Worm (Caenorhabditis elegans): Measurements from ENCODE around the gene nhr-94.

Gene nhr-94

ce11 chrV:7721945-7722344 is 35.8 kb upstream of the nhr-94 start, which contains the start of gene ZK105.14:
TSS of gene ZK105.14 (minus strand) at chrV:7722045.
- TF ChIP-seq lsl-1 (GFP tag; optimal IDR thresholded peaks at IDR 0.05) (no peak), F57C9.4 (tag; optimal IDR thresholded peaks at IDR 0.05) (no peak), nhr-120 (GFP tag; IDR thresholded peaks at IDR 0.05) (no peak), ceh-40 (GFP tag; IDR thresholded peaks at IDR 0.05) (no peak), Y53F4B.3 (GFP tag; IDR thresholded peaks at IDR 0.05) (no peak), ztf-3 (GFP tag; optimal IDR thresholded peaks at IDR 0.05) (no peak), lsy-27 (tag; optimal IDR thresholded peaks at IDR 0.05; ENCODE audit: borderline replicate concordance, insufficient read depth) (no peak), hlh-12 (tag; optimal IDR thresholded peaks at IDR 0.05) (no peak), D2030.7 (GFP tag; IDR thresholded peaks at IDR 0.05) (no peak), C06A6.2 (GFP tag; conservative IDR thresholded peaks at IDR 0.05) (no peak), unc-130 (GFP tag; optimal IDR thresholded peaks at IDR 0.05) (no peak), snpc-1.1 (tag; optimal IDR thresholded peaks at IDR 0.05; ENCODE audit: insufficient read depth) (no peak), let-526 (GFP tag; IDR thresholded peaks at IDR 0.05) (no peak), pha-4 (tag; optimal IDR thresholded peaks at IDR 0.05) (no peak), ccch-3 (GFP tag; optimal IDR thresholded peaks at IDR 0.05) (no peak)

- no peak for TF ChIP-seq unc-130 (GFP tag; optimal IDR thresholded peaks at IDR 0.05)
- TF ChIP-seq aptf-2 (GFP tag; conservative IDR thresholded peaks at IDR 0.05), result no peak
- TF ChIP-seq ztf-3 (GFP tag; optimal IDR thresholded peaks at IDR 0.05), result no peak
- TF ChIP-seq C06A6.2 (GFP tag; conservative IDR thresholded peaks at IDR 0.05), result no peak
- TF ChIP-seq D2030.7 (GFP tag; IDR thresholded peaks at IDR 0.05), result no peak
- TF ChIP-seq T07F8.4 (tag; optimal IDR thresholded peaks at IDR 0.05), result no peak
- no peak for TF ChIP-seq sptf-2 (GFP tag; optimal IDR thresholded peaks at IDR 0.05)
- TF ChIP-seq tbx-9 (tag; optimal IDR thresholded peaks at IDR 0.05; ENCODE audit: borderline replicate concordance), result no peak
- no peak for TF ChIP-seq him-1 (tag; optimal IDR thresholded peaks at IDR 0.05)
- TF ChIP-seq sdz-38 (tag; optimal IDR thresholded peaks at IDR 0.05), result no peak
- no peak for TF ChIP-seq ccch-3 (GFP tag; optimal IDR thresholded peaks at IDR 0.05)
- TF ChIP-seq ceh-91 (GFP tag; IDR thresholded peaks at IDR 0.05), result no peak
Measured at ce11 chrV:7717629-7718028, 31.5 kb upstream of the nhr-94 start, which contains the start of gene ZK105.5. TSS of gene ZK105.5 (minus strand) at chrV:7717729.

ce11 chrV:7716034-7716433 is 29.9 kb upstream of the nhr-94 start, which contains the start of gene ZK105.12:
TSS of gene ZK105.12 (minus strand) at chrV:7716134.
- no peak for TF ChIP-seq lsy-27 (tag; optimal IDR thresholded peaks at IDR 0.05; ENCODE audit: borderline replicate concordance, insufficient read depth)
- TF ChIP-seq F57A8.1 (GFP tag; optimal IDR thresholded peaks at IDR 0.05), result no peak
- TF ChIP-seq nhr-120 (GFP tag; IDR thresholded peaks at IDR 0.05), result no peak
- no peak for TF ChIP-seq tbx-9 (tag; optimal IDR thresholded peaks at IDR 0.05; ENCODE audit: borderline replicate concordance)
- TF ChIP-seq F37B4.10 (GFP tag; IDR thresholded peaks at IDR 0.05), result no peak
- no peak for TF ChIP-seq ztf-22 (GFP tag; optimal IDR thresholded peaks at IDR 0.05)
- TF ChIP-seq snpc-1.1 (tag; optimal IDR thresholded peaks at IDR 0.05; ENCODE audit: insufficient read depth), result no peak
- no peak for TF ChIP-seq sptf-2 (GFP tag; optimal IDR thresholded peaks at IDR 0.05)
- no peak for TF ChIP-seq ztf-25 (GFP tag; IDR thresholded peaks at IDR 0.05)
- no peak for TF ChIP-seq egl-18 (GFP tag; IDR thresholded peaks at IDR 0.05)
- no peak for TF ChIP-seq nhr-80 (tag; optimal IDR thresholded peaks at IDR 0.05)
- TF ChIP-seq akir-1 (GFP tag; optimal IDR thresholded peaks at IDR 0.05), result no peak
- TF ChIP-seq F39B2.1 (GFP tag; IDR thresholded peaks at IDR 0.05), result no peak
- TF ChIP-seq hmg-20 (GFP tag; IDR thresholded peaks at IDR 0.05), result no peak
- TF ChIP-seq lin-35 (GFP tag; optimal IDR thresholded peaks at IDR 0.05), result no peak

DNA sequence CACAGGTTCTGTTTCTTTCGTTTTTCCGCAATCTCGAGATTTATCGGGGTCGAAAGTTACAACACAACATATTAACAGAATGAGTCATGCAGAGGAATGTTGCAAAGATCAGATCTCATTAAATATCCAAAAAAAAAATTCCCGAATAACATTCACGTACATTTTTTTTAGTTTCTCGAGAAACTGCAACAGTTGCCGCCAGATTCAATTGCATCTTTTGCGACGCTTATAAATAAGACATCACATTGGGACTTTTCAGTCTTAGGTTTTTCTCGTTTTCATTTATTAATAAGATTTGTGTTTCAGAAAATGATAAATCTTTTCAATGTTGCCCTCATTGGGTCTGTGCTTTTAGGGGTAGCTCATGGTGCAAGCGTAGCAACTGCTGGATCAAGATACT is 27.6 kb upstream of the nhr-94 start, which contains the start of gene ZK105.1:
Gene ZK105.1 (plus strand): TSS at position 301 of the 400 bp plus-strand sequence.
- TF ChIP-seq lag-1 (GFP tag; IDR thresholded peaks at IDR 0.05) (no peak), ama-1 (optimal IDR thresholded peaks at IDR 0.05) (no peak), ama-1 (GFP tag; optimal IDR thresholded peaks at IDR 0.05) (no peak), hrde-1 (tag; optimal IDR thresholded peaks at IDR 0.05; ENCODE audit: borderline replicate concordance) (no peak), ZK185.1 (tag; optimal IDR thresholded peaks at IDR 0.05; ENCODE audit: poor library complexity, severe bottlenecking) (no peak), ztf-26 (tag; optimal IDR thresholded peaks at IDR 0.05) (no peak), ztf-25 (GFP tag; IDR thresholded peaks at IDR 0.05) (no peak), B0035.1 (tag; optimal IDR thresholded peaks at IDR 0.05) (no peak), egl-18 (GFP tag; IDR thresholded peaks at IDR 0.05) (no peak), T07F8.4 (tag; optimal IDR thresholded peaks at IDR 0.05) (no peak), F37B4.10 (GFP tag; IDR thresholded peaks at IDR 0.05) (no peak), zfh-2 (GFP tag; conservative IDR thresholded peaks at IDR 0.05) (no peak)

Data from whole organism, young adult.